Worm (Caenorhabditis elegans): ENCODE results near the gene K01B6.3.

DNA sequence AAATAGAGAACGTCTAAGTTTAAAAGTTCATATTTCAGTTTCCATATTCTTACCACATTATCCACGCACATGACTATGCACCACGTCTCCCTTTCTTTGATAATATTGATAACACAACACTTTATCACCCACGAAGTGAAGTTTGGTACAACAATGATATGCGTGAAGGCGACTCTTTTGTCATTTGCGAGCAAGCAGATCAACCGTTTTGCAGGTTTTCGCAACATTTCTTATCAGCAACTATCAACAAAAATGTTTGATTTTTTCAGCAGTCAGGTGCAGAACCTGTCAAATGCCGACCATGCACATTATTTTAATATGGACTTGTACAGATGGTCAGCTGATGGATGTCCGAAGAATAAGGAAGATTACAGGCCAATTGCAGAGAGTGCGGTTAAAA is 26.5 kb downstream of the K01B6.3 start:
- TF ChIP-seq elt-2 (tag; optimal IDR thresholded peaks at IDR 0.05) (peak; percentile 85), lin-11 (tag; optimal IDR thresholded peaks at IDR 0.05) (no peak), pha-4 (tag; optimal IDR thresholded peaks at IDR 0.05) (no peak), pha-2 (tag; optimal IDR thresholded peaks at IDR 0.05) (no peak), hlh-13 (GFP tag; optimal IDR thresholded peaks at IDR 0.05) (no peak), C08G9.2 (tag; optimal IDR thresholded peaks at IDR 0.05) (no peak), nfya-1 (tag; optimal IDR thresholded peaks at IDR 0.05) (no peak), dmd-4 (tag; optimal IDR thresholded peaks at IDR 0.05; ENCODE audit: borderline replicate concordance) (no peak), hlh-15 (tag; optimal IDR thresholded peaks at IDR 0.05) (no peak), tbx-2 (tag; optimal IDR thresholded peaks at IDR 0.05) (no peak), unc-86 (tag; optimal IDR thresholded peaks at IDR 0.05) (no peak), ceh-6 (GFP tag; optimal IDR thresholded peaks at IDR 0.05) (no peak), ceh-34 (tag; optimal IDR thresholded peaks at IDR 0.05) (no peak)
